Fruit fly (Drosophila melanogaster): ENCODE results near the gene Cpr76Ba.

The Cpr76Ba gene

DNA sequence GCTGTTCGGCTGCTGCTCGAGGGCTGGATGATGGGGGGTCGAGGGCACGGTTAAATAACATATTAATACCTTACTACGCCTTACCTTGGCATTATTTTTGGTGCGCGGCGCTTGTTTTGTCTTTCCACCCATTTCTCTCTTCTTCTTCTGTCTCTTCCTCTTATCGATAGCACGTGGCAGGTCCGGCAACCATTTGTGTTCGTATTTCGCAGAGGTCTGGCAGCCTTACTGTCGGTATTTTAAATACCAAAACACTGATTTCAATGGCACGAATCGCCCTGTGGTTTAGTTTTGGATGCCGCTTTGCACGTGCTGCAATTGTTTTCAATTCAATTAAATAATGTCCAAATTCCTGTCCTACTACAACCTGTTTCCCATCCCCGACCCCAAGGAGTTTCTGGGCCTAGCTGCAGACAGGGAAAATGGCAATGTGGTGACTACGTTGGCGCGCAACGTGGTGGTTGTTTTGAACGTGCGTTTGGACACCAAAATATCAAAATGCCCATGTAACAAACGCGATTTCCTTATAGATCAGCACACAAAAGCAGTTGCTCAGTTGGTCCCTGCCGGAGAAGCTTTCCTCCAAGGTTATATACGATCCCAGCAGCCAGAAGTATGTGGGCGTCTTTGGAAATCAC, 34.1 kb upstream of the Cpr76Ba start, which contains the start of the genes Ltn1 and CG9300 (continued):
- TF ChIP-seq Lhr (GFP tag; optimal IDR thresholded peaks at IDR 0.05) (peak; percentile 66), CG10654 (GFP tag; optimal IDR thresholded peaks at IDR 0.05) (peak; percentile 5), Dbx (GFP tag; IDR thresholded peaks at IDR 0.05) (peak; percentile 38; the same call in 1 of the 3 replicates), CG16863 (GFP tag; optimal IDR thresholded peaks at IDR 0.05) (peak; percentile 14), Opbp (GFP tag; IDR thresholded peaks at IDR 0.05; ENCODE audit: partially characterized antibody) (peak; percentile 65), Myb (GFP tag; optimal IDR thresholded peaks at IDR 0.05) (peak; percentile 37), pho (GFP tag; optimal IDR thresholded peaks at IDR 0.05) (peak; percentile 14), CG9797 (GFP tag; optimal IDR thresholded peaks at IDR 0.05) (peak; percentile 59), CG32767 (GFP tag; IDR thresholded peaks at IDR 0.05) (0 out of 2 replicates have a peak, but pooled peaks have one; percentile 12), CG6254 (GFP tag; optimal IDR thresholded peaks at IDR 0.05) (peak; percentile 100), CG18599 (GFP tag; optimal IDR thresholded peaks at IDR 0.05) (no peak), Jarid2 (GFP tag; optimal IDR thresholded peaks at IDR 0.05) (peak; percentile 49), CG34422 (GFP tag; IDR thresholded peaks at IDR 0.05) (peak; percentile 93), Ets65A (GFP tag) (peak; percentile 90), Usf (GFP tag; optimal IDR thresholded peaks at IDR 0.05) (peak; percentile 20), CG31365 (tag; optimal IDR thresholded peaks at IDR 0.05) (peak; percentile 8), da (GFP tag; optimal IDR thresholded peaks at IDR 0.05) (peak; percentile 22), zfh2 (GFP tag; optimal IDR thresholded peaks at IDR 0.05) (peak; percentile 18), dpn (GFP tag; optimal IDR thresholded peaks at IDR 0.05) (peak; percentile 30 to 35), HmgD (GFP tag; optimal IDR thresholded peaks at IDR 0.05) (peak; percentile 49), luna (GFP tag; optimal IDR thresholded peaks at IDR 0.05) (no peak), CG10209 (GFP tag; optimal IDR thresholded peaks at IDR 0.05) (no peak), otp (GFP tag; IDR thresholded peaks at IDR 0.05) (0 out of 3 replicates have a peak, but pooled peaks have one; percentile 21), Bdp1 (GFP tag; optimal IDR thresholded peaks at IDR 0.05) (peak; percentile 24), CG17186 (GFP tag; optimal IDR thresholded peaks at IDR 0.05) (peak; percentile 79), Scr (GFP tag; IDR thresholded peaks at IDR 0.05; ENCODE audit: partially characterized antibody) (peak; percentile 56), CG3847 (GFP tag; IDR thresholded peaks at IDR 0.05) (peak; percentile 86), CG33213 (GFP tag; optimal IDR thresholded peaks at IDR 0.05) (peak; percentile 40), org-1 (GFP tag; optimal IDR thresholded peaks at IDR 0.05) (no peak), Hr51 (GFP tag; optimal IDR thresholded peaks at IDR 0.05) (peak in 1 of 2 experiments; percentile 3), en (GFP tag; optimal IDR thresholded peaks at IDR 0.05) (no peak), chif (GFP tag; optimal IDR thresholded peaks at IDR 0.05) (no peak), Side (GFP tag; optimal IDR thresholded peaks at IDR 0.05) (peak; percentile 46), sens (GFP tag) (peak; percentile 93)

DNA sequence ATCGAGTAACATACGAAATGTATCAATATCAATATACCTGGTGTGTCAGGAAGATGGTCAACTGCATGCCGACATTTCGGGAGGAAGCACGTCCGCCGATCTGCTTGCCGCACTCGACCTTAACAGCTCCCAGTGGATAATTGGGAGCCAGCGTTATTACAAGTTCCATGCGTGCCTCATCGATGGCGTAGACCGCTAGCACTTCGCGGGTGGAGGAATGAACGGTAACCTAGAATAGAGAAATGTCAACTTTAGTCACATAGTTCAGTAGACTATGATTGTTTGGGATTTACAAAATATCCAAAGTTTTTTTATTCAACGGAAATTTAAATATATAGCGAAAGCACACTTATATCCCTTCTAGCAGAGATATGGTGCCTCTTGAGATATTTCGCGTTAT, 26.7 kb upstream of the Cpr76Ba start, which contains the start of the genes CG46435 and Rcd7:
Gene CG46435 (plus strand): TSS at position 301 of the 400 bp plus-strand sequence.
Gene Rcd7 (plus strand): TSS at position 301 of the 400 bp plus-strand sequence.
- TF ChIP-seq CG14667 (GFP tag; IDR thresholded peaks at IDR 0.05) (no peak), MBD-R2 (GFP tag; IDR thresholded peaks at IDR 0.05) (no peak), CG11398 (GFP tag; optimal IDR thresholded peaks at IDR 0.05) (no peak), CG1233 (GFP tag; optimal IDR thresholded peaks at IDR 0.05) (no peak), yki (optimal IDR thresholded peaks at IDR 0.05) (no peak), Ptx1 (GFP tag; IDR thresholded peaks at IDR 0.05) (no peak), CG12155 (GFP tag; optimal IDR thresholded peaks at IDR 0.05) (no peak), NK7.1 (GFP tag; optimal IDR thresholded peaks at IDR 0.05) (no peak), CG6272 (GFP tag; IDR thresholded peaks at IDR 0.05) (no peak), Camta (GFP tag; optimal IDR thresholded peaks at IDR 0.05) (no peak), nom (GFP tag; optimal IDR thresholded peaks at IDR 0.05) (no peak), CG31441 (GFP tag; IDR thresholded peaks at IDR 0.05) (no peak)

All from whole organism, embryonic.